Fruit fly (Drosophila melanogaster) whole organism, adult: ENCODE measurements around the gene wkd.

ENCODE experiments used
- CG11617 ChIP-seq: fragments of 200-800 bp; sonication (Bioruptor generic); optimal IDR thresholded peaks from 2 replicates; lab custom pipeline; 2017; ENCODE audit warnings: mild to moderate bottlenecking, missing biosample characterization, missing genetic modification reagents, missing genetic modification characterization
- CG12768 ChIP-seq: fragments of 200-800 bp; sonication (Bioruptor generic); optimal IDR thresholded peaks from 2 replicates; lab custom pipeline; 2017; ENCODE audit warnings: missing biosample characterization, missing genetic modification characterization, mild to moderate bottlenecking, moderate library complexity, missing genetic modification reagents
- CG14711 ChIP-seq: fragments of 200-800 bp; sonication (Bioruptor generic); optimal IDR thresholded peaks from 2 replicates; lab custom pipeline; 2018; ENCODE audit warnings: missing biosample characterization, mild to moderate bottlenecking, missing genetic modification characterization, moderate library complexity
- CG1620 ChIP-seq: fragments of 200-800 bp; sonication (Bioruptor generic); optimal IDR thresholded peaks from 2 replicates; lab custom pipeline; 2016; ENCODE audit warnings: missing biosample characterization, missing genetic modification characterization
- CG33017 ChIP-seq: fragments of 200-800 bp; sonication (Bioruptor generic); optimal IDR thresholded peaks from 2 replicates; lab custom pipeline; 2018; ENCODE audit warnings: missing biosample characterization, mild to moderate bottlenecking, missing genetic modification characterization, moderate library complexity
- CG5204 ChIP-seq: fragments of 200-800 bp; sonication (Bioruptor generic); optimal IDR thresholded peaks from 2 replicates; lab custom pipeline; 2016; ENCODE audit warnings: missing biosample characterization, missing genetic modification characterization
- CG7045 ChIP-seq: fragments of 200-800 bp; sonication (Bioruptor generic); optimal IDR thresholded peaks from 2 replicates; lab custom pipeline; 2017; ENCODE audit warnings: missing biosample characterization, mild to moderate bottlenecking, missing genetic modification characterization
- CG7101 ChIP-seq: fragments of 200-800 bp; sonication (Bioruptor generic); optimal IDR thresholded peaks from 2 replicates; lab custom pipeline; 2018; ENCODE audit warnings: missing biosample characterization, mild to moderate bottlenecking, missing genetic modification characterization, moderate library complexity
- Clk ChIP-seq: fragments of 200-800 bp; sonication (Bioruptor generic); optimal IDR thresholded peaks from 2 replicates; lab custom pipeline; 2017; ENCODE audit warnings: missing biosample characterization, missing genetic modification characterization
- Crg-1 ChIP-seq: fragments of 200-800 bp; sonication (Bioruptor generic); optimal IDR thresholded peaks from 2 replicates; lab custom pipeline; 2016; ENCODE audit warnings: missing biosample characterization, missing genetic modification characterization
- Hr96 ChIP-seq: fragments of 200-800 bp; sonication (Bioruptor generic); optimal IDR thresholded peaks from 2 replicates; lab custom pipeline; 2016; ENCODE audit warnings: missing biosample characterization, missing genetic modification characterization
- Mnt ChIP-seq: fragments of 200-800 bp; sonication (Bioruptor generic); optimal IDR thresholded peaks from 2 replicates; lab custom pipeline; 2016; ENCODE audit warnings: missing biosample characterization, mild to moderate bottlenecking, missing genetic modification characterization
- bab1 ChIP-seq: fragments of 200-800 bp; sonication (Bioruptor generic); optimal IDR thresholded peaks from 3 replicates; lab custom pipeline; 2019; ENCODE audit warnings: missing biosample characterization, mild to moderate bottlenecking, missing genetic modification characterization, moderate library complexity
- cic ChIP-seq: fragments of 200-800 bp; sonication (Bioruptor generic); optimal IDR thresholded peaks from 2 replicates; lab custom pipeline; 2017; ENCODE audit warnings: missing biosample characterization, mild to moderate bottlenecking, missing genetic modification characterization, moderate library complexity
- cnc ChIP-seq, 2 experiments: fragments of >200 bp; optimal IDR thresholded peaks; 2 replicates each; lab custom pipeline; 2017
- kay ChIP-seq: fragments of 200-800 bp; sonication (Bioruptor generic); peaks from one replicate; lab custom pipeline; 2016; ENCODE audit warnings: missing biosample characterization, missing genetic modification characterization, borderline replicate concordance
- ovo ChIP-seq: fragments of 200-800 bp; sonication (Bioruptor generic); optimal IDR thresholded peaks from 2 replicates; lab custom pipeline; 2016; ENCODE audit warnings: missing biosample characterization, missing genetic modification characterization
- pad ChIP-seq: fragments of 200-800 bp; sonication (Bioruptor generic); optimal IDR thresholded peaks from 3 replicates; lab custom pipeline; 2017; ENCODE audit warnings: missing biosample characterization, missing genetic modification characterization, mild to moderate bottlenecking, moderate library complexity, missing genetic modification reagents
- tj ChIP-seq: fragments of 200-800 bp; sonication (Bioruptor generic); optimal IDR thresholded peaks from 3 replicates; lab custom pipeline; 2017; ENCODE audit warnings: missing biosample characterization, mild to moderate bottlenecking, missing genetic modification characterization, moderate library complexity
- toe ChIP-seq: fragments of 200-800 bp; sonication (Bioruptor generic); optimal IDR thresholded peaks from 2 replicates; lab custom pipeline; 2016; ENCODE audit warnings: missing biosample characterization, missing genetic modification characterization

Gene wkd

dm6 chr3R:11615415-11616104 is 34.2 kb downstream of the wkd start:
- TF ChIP-seq CG7101 (tag; lab: Kevin White, UChicago) (no peak), CG7045 (GFP tag; lab: Kevin White, UChicago) (no peak), CG33017 (no peak), Crg-1 (GFP tag; lab: Kevin White, UChicago) (no peak)

DNA sequence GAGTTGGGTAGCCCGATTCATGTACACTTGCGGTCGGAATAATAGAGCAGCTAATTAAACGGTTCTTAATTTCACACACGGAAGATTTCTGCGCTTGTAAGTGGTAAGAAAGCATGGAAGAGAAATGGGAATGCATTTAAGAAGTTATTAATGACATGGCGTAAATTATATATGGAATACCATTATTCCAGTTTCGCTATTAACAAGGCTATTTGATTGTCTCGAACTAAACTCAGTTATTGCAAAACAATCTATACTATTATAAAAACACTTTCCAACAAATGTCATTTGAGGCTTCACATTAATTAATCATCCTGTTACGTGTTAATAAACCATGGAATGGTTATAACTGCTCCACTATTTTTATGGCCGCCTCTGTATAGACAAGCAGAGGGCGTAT is 34.8 kb downstream of the wkd start:
- TF ChIP-seq tj (GFP tag; lab: Kevin White, UChicago) (no peak), Hr96 (no peak), cnc (optimal IDR thresholded peaks at IDR 0.05; lab: Kevin White, UChicago) (no peak), CG7101 (tag; lab: Kevin White, UChicago) (no peak), CG14711 (tag; lab: Kevin White, UChicago) (no peak), Mnt (GFP tag; lab: Kevin White, UChicago) (no peak)

DNA sequence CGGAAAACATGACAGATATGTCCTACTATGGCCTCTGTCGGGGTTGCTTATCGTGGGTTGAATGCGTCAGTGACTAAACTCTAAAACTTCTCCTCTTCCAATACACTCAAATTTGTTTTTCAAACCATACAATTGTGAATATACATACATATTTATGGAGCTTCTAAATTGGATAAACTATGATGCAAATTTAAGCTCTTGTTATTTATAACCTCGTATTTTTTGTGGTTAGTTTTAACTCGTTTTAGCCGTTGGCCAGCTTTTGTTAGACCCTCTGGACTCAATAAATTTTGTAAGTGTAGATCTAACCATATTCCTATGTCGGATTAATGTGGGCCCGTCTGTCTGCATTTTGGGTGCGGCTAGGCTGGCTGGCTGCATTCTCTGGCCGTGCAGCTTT is 36.0 kb downstream of the wkd start:
- TF ChIP-seq CG7045 (GFP tag; lab: Kevin White, UChicago) (no peak), CG11617 (no peak), tj (GFP tag; lab: Kevin White, UChicago) (no peak), CG14711 (tag; lab: Kevin White, UChicago) (no peak), CG1620 (GFP tag; lab: Kevin White, UChicago) (no peak), ovo (no peak), toe (GFP tag; lab: Kevin White, UChicago) (no peak)

dm6 chr3R:11617849-11618248 is 36.5 kb downstream of the wkd start:
- no peak for TF ChIP-seq Crg-1 (GFP tag; lab: Kevin White, UChicago)
- TF ChIP-seq CG14711 (tag; lab: Kevin White, UChicago): no peak
- TF ChIP-seq Clk: no peak
- no peak for TF ChIP-seq tj (GFP tag; lab: Kevin White, UChicago)
- TF ChIP-seq CG7101 (tag; lab: Kevin White, UChicago): no peak
- no peak for TF ChIP-seq pad (GFP tag; lab: Kevin White, UChicago)
- no peak for TF ChIP-seq CG5204 (GFP tag; lab: Kevin White, UChicago)
- TF ChIP-seq cnc (optimal IDR thresholded peaks at IDR 0.05; lab: Kevin White, UChicago): no peak
- no peak for TF ChIP-seq CG33017
- no peak for TF ChIP-seq CG1620 (GFP tag; lab: Kevin White, UChicago)
- no peak for TF ChIP-seq kay (GFP tag; lab: Kevin White, UChicago)
- TF ChIP-seq CG7045 (GFP tag; lab: Kevin White, UChicago): no peak
- TF ChIP-seq Hr96: no peak
- no peak for TF ChIP-seq CG11617
- TF ChIP-seq CG12768 (GFP tag; lab: Kevin White, UChicago): no peak

DNA sequence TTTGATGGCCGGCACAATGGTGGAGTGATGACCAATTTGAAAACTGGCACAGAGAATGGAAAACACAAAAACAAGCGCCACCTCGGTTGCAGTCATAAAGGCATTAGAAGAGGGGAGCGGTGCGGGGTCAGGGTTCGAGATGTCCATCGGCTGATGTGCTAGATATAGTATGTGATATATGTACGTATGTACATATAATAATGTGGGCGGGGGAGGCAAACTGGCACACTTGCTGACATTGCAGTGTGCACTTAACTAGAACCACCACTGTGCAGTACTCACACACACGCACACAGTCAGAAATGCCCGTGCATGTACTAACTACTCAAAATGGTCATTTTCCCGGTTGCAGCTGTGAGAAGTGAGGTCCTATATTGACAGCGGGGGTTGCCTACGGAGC is 37.5 kb downstream of the wkd start:
- TF ChIP-seq Clk (no peak), Crg-1 (GFP tag; lab: Kevin White, UChicago) (no peak), pad (GFP tag; lab: Kevin White, UChicago) (no peak), CG12768 (GFP tag; lab: Kevin White, UChicago) (peak; percentile 21), tj (GFP tag; lab: Kevin White, UChicago) (peak; percentile 61)

DNA sequence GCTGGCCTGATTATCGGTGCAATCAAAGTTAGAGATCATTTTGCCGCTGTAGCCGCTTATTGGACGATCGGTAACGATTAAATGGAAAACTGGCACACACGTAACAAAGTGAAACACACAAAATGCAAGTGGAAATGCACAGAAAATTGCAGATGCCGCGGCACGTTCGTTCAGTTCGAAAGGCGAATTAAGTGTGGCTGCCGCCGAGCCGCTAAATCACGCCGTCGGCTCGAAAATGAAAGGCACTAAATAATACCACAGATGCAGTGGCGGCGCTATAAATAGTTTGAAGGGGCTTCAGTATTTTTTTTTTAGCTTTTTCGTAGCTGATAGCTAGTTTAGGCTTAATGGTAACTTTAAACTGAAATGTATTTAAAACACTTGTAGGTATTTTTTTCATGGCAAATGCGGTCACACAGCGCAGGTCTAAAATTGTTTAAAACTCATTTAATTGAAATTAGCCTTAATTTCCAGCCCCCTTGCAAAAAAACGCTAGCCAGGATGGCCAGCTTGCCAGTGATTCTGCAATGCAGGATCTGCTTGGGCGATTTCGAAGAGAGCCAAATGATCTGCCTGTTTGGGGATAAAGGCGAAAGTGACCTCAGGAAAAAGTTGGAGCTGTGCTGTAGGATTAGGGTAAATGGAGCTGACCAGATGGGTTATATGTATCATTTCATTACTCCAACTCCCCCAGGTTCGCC is 38.5 kb downstream of the wkd start, which contains the start of the genes Jupiter and CG14710:
TSS of gene Jupiter (minus strand) at position 198 of the 701 bp plus-strand sequence.
TSS of gene CG14710 (plus strand) at position 382 of the 701 bp plus-strand sequence.
- no peak for TF ChIP-seq cnc (optimal IDR thresholded peaks at IDR 0.05; lab: Kevin White, UChicago)
- peak; percentile 63 for TF ChIP-seq ovo
- TF ChIP-seq CG33017: peak; percentile 27
- TF ChIP-seq CG5204 (GFP tag; lab: Kevin White, UChicago): no peak
- peak; percentile 72 for TF ChIP-seq CG14711 (tag; lab: Kevin White, UChicago)
- TF ChIP-seq CG7045 (GFP tag; lab: Kevin White, UChicago): peak; percentile 23
- TF ChIP-seq Hr96: no peak
- TF ChIP-seq kay (GFP tag; lab: Kevin White, UChicago): no peak
- peak; percentile 60 for TF ChIP-seq Mnt (GFP tag; lab: Kevin White, UChicago)
- peak; percentile 78 for TF ChIP-seq CG1620 (GFP tag; lab: Kevin White, UChicago)
- peak; percentile 63 for TF ChIP-seq CG7101 (tag; lab: Kevin White, UChicago)
- peak; percentile 59 for TF ChIP-seq Clk
- TF ChIP-seq cic: peak; percentile 45
- peak; percentile 5 for TF ChIP-seq pad (GFP tag; lab: Kevin White, UChicago)
- no peak for TF ChIP-seq toe (GFP tag; lab: Kevin White, UChicago)
- TF ChIP-seq CG12768 (GFP tag; lab: Kevin White, UChicago): peak; percentile 4
- peak; percentile 70 for TF ChIP-seq tj (GFP tag; lab: Kevin White, UChicago)
- TF ChIP-seq CG11617: no peak
- peak; percentile 38 for TF ChIP-seq Crg-1 (GFP tag; lab: Kevin White, UChicago)
- peak; percentile 72 for TF ChIP-seq bab1 (GFP tag; lab: Kevin White, UChicago)
